Worm (Caenorhabditis elegans) whole organism, late embryonic: ENCODE data around the gene dcap-1.

Experiments
- Y22D7AL.16 ChIP-seq: sonication (generic microtip); optimal IDR thresholded peaks from 2 replicates; lab custom pipeline; 2016; ENCODE audit warnings: missing genetic modification characterization, missing compliant biosample characterization
- ceh-19 ChIP-seq: fragments of 200-800 bp; sonication (Bioruptor generic); optimal IDR thresholded peaks from 2 replicates; lab custom pipeline; 2018; ENCODE audit warnings: mild to moderate bottlenecking, missing genetic modification characterization, missing compliant biosample characterization
- fax-1 ChIP-seq: sonication (generic microtip); optimal IDR thresholded peaks from 2 replicates; lab custom pipeline; 2016; ENCODE audit warnings: missing genotype, missing genetic modification characterization, missing compliant biosample characterization
- nhr-11 ChIP-seq: fragments of 150-350 bp; optimal IDR thresholded peaks from 2 replicates; lab custom pipeline; 2014; ENCODE audit warnings: missing biosample characterization, missing genetic modification characterization
- pqm-1 ChIP-seq: sonication (generic microtip); optimal IDR thresholded peaks from 2 replicates; lab custom pipeline; 2016; ENCODE audit warnings: missing genetic modification characterization, missing compliant biosample characterization
- pros-1 ChIP-seq: fragments of 150-350 bp; optimal IDR thresholded peaks from 2 replicates; lab custom pipeline; 2014; ENCODE audit warnings: missing biosample characterization, missing genetic modification reagents, missing genetic modification characterization
- ref-2 ChIP-seq: sonication (generic microtip); optimal IDR thresholded peaks from 2 replicates; lab custom pipeline; 2016; ENCODE audit warnings: missing genetic modification characterization, missing compliant biosample characterization
- tbx-2 ChIP-seq: sonication (generic microtip); optimal IDR thresholded peaks from 2 replicates; lab custom pipeline; 2016; ENCODE audit warnings: missing genetic modification characterization, missing compliant biosample characterization
- zip-5 ChIP-seq: sonication (generic microtip); optimal IDR thresholded peaks from 2 replicates; lab custom pipeline; 2016; ENCODE audit warnings: missing genetic modification characterization, missing compliant biosample characterization

DNA sequence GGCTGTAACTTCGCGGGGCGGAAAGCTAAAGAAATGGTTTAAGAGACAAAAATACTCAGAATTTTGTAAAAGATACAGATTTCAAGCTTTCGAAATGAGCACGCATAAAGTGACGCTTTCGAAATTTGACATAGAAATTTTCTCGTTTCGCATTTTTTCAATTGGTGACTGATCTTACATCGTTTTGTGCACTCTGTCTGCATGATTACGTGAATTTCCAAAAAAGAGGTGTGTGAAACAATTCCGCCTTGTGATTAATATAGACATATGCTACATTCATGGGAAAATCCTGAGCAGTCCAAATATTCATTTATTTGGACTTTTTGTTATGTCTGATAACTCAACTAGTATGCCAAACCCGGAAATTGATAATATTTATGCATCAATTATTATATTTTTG, 8.9 kb downstream of the dcap-1 start, which contains the start of gene srx-12:
- no peak for TF ChIP-seq nhr-11 (tag; lab: Kevin White, UChicago)
- no peak for TF ChIP-seq fax-1 (tag; lab: Kevin White, UChicago)
- no peak for TF ChIP-seq pros-1 (tag; lab: Kevin White, UChicago)
- TF ChIP-seq ceh-19 (GFP tag; lab: Kevin White, UChicago): no peak
- no peak for TF ChIP-seq tbx-2 (tag; lab: Kevin White, UChicago)
- no peak for TF ChIP-seq pqm-1 (tag; lab: Kevin White, UChicago)
- no peak for TF ChIP-seq Y22D7AL.16 (tag; lab: Kevin White, UChicago)
- TF ChIP-seq zip-5: no peak
- TF ChIP-seq ref-2 (tag; lab: Kevin White, UChicago): no peak
